Worm (Caenorhabditis elegans) whole organism, young adult: ENCODE data around the gene R13A1.3.

Source experiments
- B0035.1 ChIP-seq: sonication (generic microtip); optimal IDR thresholded peaks from 2 replicates; lab custom pipeline; 2016; ENCODE audit warnings: missing genetic modification characterization, mild to moderate bottlenecking, missing compliant biosample characterization, missing genotype, missing genetic modification reagents
- B0261.1 ChIP-seq: sonication (generic microtip); optimal IDR thresholded peaks from 2 replicates; lab custom pipeline; 2016; ENCODE audit warnings: mild to moderate bottlenecking, missing genetic modification characterization, moderate library complexity, missing compliant biosample characterization
- B0336.3 ChIP-seq: fragments of 200-800 bp; sonication (Bioruptor generic); IDR thresholded peaks from 2 replicates; pipeline ENCODE4 v1.3.6; 2022; ENCODE audit warnings: missing genetic modification characterization, missing compliant biosample characterization
- C06A6.2 ChIP-seq: fragments of 200-800 bp; sonication (Bioruptor generic); conservative IDR thresholded peaks from 2 replicates; pipeline ENCODE4 v1.3.6; 2022; ENCODE audit warnings: missing genetic modification characterization, missing compliant biosample characterization
- F10E7.11 ChIP-seq: sonication (generic microtip); optimal IDR thresholded peaks from 2 replicates; lab custom pipeline; 2017; ENCODE audit warnings: mild to moderate bottlenecking, missing genetic modification characterization, moderate library complexity, missing compliant biosample characterization
- F33H1.4 ChIP-seq: fragments of 200-800 bp; sonication (Bioruptor generic); IDR thresholded peaks from 2 replicates; pipeline ENCODE4 v1.3.6; 2022; ENCODE audit warnings: missing genetic modification reagents, missing genetic modification characterization, missing compliant biosample characterization
- F39B2.1 ChIP-seq: fragments of 200-800 bp; sonication (Bioruptor generic); IDR thresholded peaks from 2 replicates; pipeline ENCODE4 v1.3.6; 2022; ENCODE audit warnings: missing genetic modification reagents, missing genetic modification characterization, missing compliant biosample characterization
- F55B11.4 ChIP-seq: sonication (generic microtip); optimal IDR thresholded peaks from 2 replicates; lab custom pipeline; 2016; ENCODE audit warnings: missing compliant biosample characterization, missing genetic modification characterization, borderline replicate concordance; ENCODE audit not compliant: insufficient read depth
- F57A8.1 ChIP-seq: fragments of 200-800 bp; sonication (Bioruptor generic); optimal IDR thresholded peaks from 2 replicates; lab custom pipeline; 2018; ENCODE audit warnings: mild to moderate bottlenecking, missing genetic modification characterization, moderate library complexity, missing compliant biosample characterization
- F57C9.4 ChIP-seq: sonication (generic microtip); optimal IDR thresholded peaks from 2 replicates; lab custom pipeline; 2017; ENCODE audit warnings: mild to moderate bottlenecking, missing genetic modification characterization, missing compliant biosample characterization
- K11D2.4 ChIP-seq: fragments of 200-800 bp; sonication (Bioruptor generic); IDR thresholded peaks from 2 replicates; pipeline ENCODE4 v1.3.6; 2022; ENCODE audit warnings: missing genetic modification reagents, missing genetic modification characterization, missing compliant biosample characterization
- K12H6.12 ChIP-seq: fragments of 200-800 bp; sonication (Bioruptor generic); optimal IDR thresholded peaks from 2 replicates; lab custom pipeline; 2018; ENCODE audit warnings: mild to moderate bottlenecking, missing genetic modification characterization, missing compliant biosample characterization
- bed-1 ChIP-seq: fragments of 200-800 bp; sonication (Bioruptor generic); IDR thresholded peaks from 2 replicates; pipeline ENCODE4 v1.3.6; 2022; ENCODE audit warnings: missing genetic modification reagents, missing genetic modification characterization, missing compliant biosample characterization
- ccch-3 ChIP-seq: fragments of 200-800 bp; sonication (Bioruptor generic); optimal IDR thresholded peaks from 2 replicates; lab custom pipeline; 2018; ENCODE audit warnings: mild to moderate bottlenecking, missing genetic modification characterization, missing compliant biosample characterization
- ceh-27 ChIP-seq: fragments of 200-800 bp; sonication (Bioruptor generic); optimal IDR thresholded peaks from 2 replicates; lab custom pipeline; 2018; ENCODE audit warnings: mild to moderate bottlenecking, missing genetic modification characterization, moderate library complexity, missing compliant biosample characterization
- ceh-91 ChIP-seq: fragments of 200-800 bp; sonication (Bioruptor generic); IDR thresholded peaks from 2 replicates; pipeline ENCODE4 v1.3.6; 2022; ENCODE audit warnings: missing genetic modification reagents, missing genetic modification characterization, missing compliant biosample characterization
- die-1 ChIP-seq: sonication (generic microtip); optimal IDR thresholded peaks from 2 replicates; lab custom pipeline; 2016; ENCODE audit warnings: missing genotype, mild to moderate bottlenecking, missing genetic modification characterization, missing compliant biosample characterization
- dpff-1 ChIP-seq: sonication (generic microtip); optimal IDR thresholded peaks from 2 replicates; lab custom pipeline; 2017; ENCODE audit warnings: mild to moderate bottlenecking, missing genetic modification characterization, missing compliant biosample characterization
- ekl-4 ChIP-seq: fragments of 200-800 bp; sonication (Bioruptor generic); IDR thresholded peaks from 2 replicates; pipeline ENCODE4 v1.3.6; 2022; ENCODE audit warnings: missing genetic modification reagents, missing genetic modification characterization, missing compliant biosample characterization
- hlh-12 ChIP-seq: sonication (generic microtip); optimal IDR thresholded peaks from 2 replicates; lab custom pipeline; 2016; ENCODE audit warnings: missing genetic modification characterization, missing compliant biosample characterization
- hlh-26 ChIP-seq: fragments of 200-800 bp; sonication (Bioruptor generic); conservative IDR thresholded peaks from 2 replicates; pipeline ENCODE4 v1.3.6; 2022; ENCODE audit warnings: missing genetic modification reagents, missing genetic modification characterization, missing compliant biosample characterization
- hmg-1.2 ChIP-seq: fragments of 200-800 bp; sonication (Bioruptor generic); IDR thresholded peaks from 2 replicates; pipeline ENCODE4 v1.3.6; 2022; ENCODE audit warnings: missing genetic modification reagents, missing genetic modification characterization, missing compliant biosample characterization
- hmg-20 ChIP-seq: fragments of 200-800 bp; sonication (Bioruptor generic); IDR thresholded peaks from 2 replicates; pipeline ENCODE4 v1.3.6; 2022; ENCODE audit warnings: missing genetic modification reagents, missing genetic modification characterization, missing compliant biosample characterization
- hsf-1 ChIP-seq: fragments of 200-800 bp; sonication (Bioruptor generic); IDR thresholded peaks from 2 replicates; pipeline ENCODE4 v1.3.6; 2022; ENCODE audit warnings: missing genetic modification reagents, missing genetic modification characterization, missing compliant biosample characterization
- let-607 ChIP-seq, 2 experiments: fragments of 200-800 bp in 1 of 2; sonication (Bioruptor generic) in 1 of 2; sonication (generic microtip) in 1 of 2; optimal IDR thresholded peaks; 2 replicates each; lab custom pipeline; 2016 to 2018; ENCODE audit warnings: mild to moderate bottlenecking in 2 of 2, missing compliant biosample characterization in 2 of 2, missing genetic modification characterization in 2 of 2, moderate library complexity in 2 of 2, missing genotype in 1 of 2
- lin-26 ChIP-seq: fragments of 200-800 bp; sonication (Bioruptor generic); IDR thresholded peaks from 2 replicates; pipeline ENCODE4 v1.3.6; 2022; ENCODE audit warnings: missing genetic modification reagents, missing genetic modification characterization, missing compliant biosample characterization
- mcd-1 ChIP-seq: fragments of 200-800 bp; sonication (Bioruptor generic); IDR thresholded peaks from 2 replicates; pipeline ENCODE4 v1.3.6; 2022; ENCODE audit warnings: missing genetic modification reagents, missing genetic modification characterization, missing compliant biosample characterization
- nfyb-1 ChIP-seq: fragments of 200-800 bp; sonication (Bioruptor generic); IDR thresholded peaks from 2 replicates; pipeline ENCODE4 v1.3.6; 2022; ENCODE audit warnings: missing genetic modification reagents, missing genetic modification characterization, missing compliant biosample characterization
- nhr-179 ChIP-seq: sonication (generic microtip); optimal IDR thresholded peaks from 2 replicates; lab custom pipeline; 2016; ENCODE audit warnings: mild to moderate bottlenecking, missing genetic modification characterization, missing compliant biosample characterization
- nhr-27 ChIP-seq: fragments of 200-800 bp; sonication (Bioruptor generic); optimal IDR thresholded peaks from 2 replicates; lab custom pipeline; 2018; ENCODE audit warnings: mild to moderate bottlenecking, missing genetic modification characterization, moderate library complexity, missing compliant biosample characterization
- pbrm-1 ChIP-seq: fragments of 200-800 bp; sonication (Bioruptor generic); IDR thresholded peaks from 2 replicates; pipeline ENCODE4 v1.3.6; 2022; ENCODE audit warnings: missing genetic modification reagents, missing genetic modification characterization, missing compliant biosample characterization
- pha-4 ChIP-seq: fragments of 150-350 bp; sonication (generic microtip); optimal IDR thresholded peaks from 2 replicates; lab custom pipeline; 2014; ENCODE audit warnings: missing biosample characterization, missing genetic modification reagents, missing genetic modification characterization
- unc-130 ChIP-seq: sonication (generic microtip); optimal IDR thresholded peaks from 2 replicates; lab custom pipeline; 2016; ENCODE audit warnings: missing genetic modification reagents, missing genetic modification characterization, missing compliant biosample characterization
- ztf-18 ChIP-seq: sonication (generic microtip); optimal IDR thresholded peaks from 2 replicates; lab custom pipeline; 2016; ENCODE audit warnings: missing genotype, mild to moderate bottlenecking, missing genetic modification characterization, missing compliant biosample characterization
- ztf-25 ChIP-seq: fragments of 200-800 bp; sonication (Bioruptor generic); IDR thresholded peaks from 2 replicates; pipeline ENCODE4 v1.3.6; 2022; ENCODE audit warnings: missing genetic modification reagents, missing genetic modification characterization, missing compliant biosample characterization

Gene R13A1.3

ce11 chrIV:7166553-7166952 is 37.2 kb upstream of the R13A1.3 start, which contains the start of gene C42D4.18:
Gene C42D4.18, plus strand, starts transcription at chrIV:7166783.
- TF ChIP-seq pha-4 (no peak), hmg-1.2 (peak; percentile 90)
- TF ChIP-seq, all 124 proteins: peak for 1

ce11 chrIV:7167983-7168760 is 35.6 kb upstream of the R13A1.3 start, which contains the start of gene skr-16:
Gene skr-16, plus strand, starts transcription at chrIV:7168710.
- no peak for TF ChIP-seq K12H6.12 (tag; lab: Kevin White, UChicago)
- TF ChIP-seq B0336.3 (GFP tag; lab: Robert Waterston, UW), result no peak
- TF ChIP-seq F57C9.4 (tag; lab: Kevin White, UChicago), result no peak
- no peak for TF ChIP-seq ztf-25 (GFP tag; lab: Robert Waterston, UW)
- no peak for TF ChIP-seq F55B11.4 (tag; lab: Kevin White, UChicago)
- TF ChIP-seq nhr-179 (tag; lab: Kevin White, UChicago), result no peak
- TF ChIP-seq nfyb-1 (GFP tag; lab: Robert Waterston, UW), result no peak
- no peak for TF ChIP-seq hlh-12 (tag; lab: Kevin White, UChicago)
- TF ChIP-seq let-607 (tag; optimal IDR thresholded peaks at IDR 0.05; lab: Kevin White, UChicago), result no peak
- no peak for TF ChIP-seq dpff-1 (tag; lab: Kevin White, UChicago)
- TF ChIP-seq C06A6.2 (GFP tag; lab: Robert Waterston, UW), result no peak
- TF ChIP-seq ekl-4 (GFP tag; lab: Robert Waterston, UW), result no peak
- no peak for TF ChIP-seq lin-26 (GFP tag; lab: Robert Waterston, UW)
- no peak for TF ChIP-seq hsf-1
- no peak for TF ChIP-seq ztf-18 (tag; lab: Kevin White, UChicago)
- no peak for TF ChIP-seq ceh-27
- no peak for TF ChIP-seq ccch-3

ce11 chrIV:7171222-7171621 is 32.6 kb upstream of the R13A1.3 start, which contains the start of gene str-220:
Gene str-220, minus strand, starts transcription at chrIV:7171322.
- no peak for TF ChIP-seq mcd-1 (GFP tag; lab: Robert Waterston, UW)
- no peak for TF ChIP-seq nhr-27 (tag; lab: Kevin White, UChicago)
- no peak for TF ChIP-seq K11D2.4 (GFP tag; lab: Robert Waterston, UW)
- no peak for TF ChIP-seq F33H1.4 (GFP tag; lab: Robert Waterston, UW)
- no peak for TF ChIP-seq unc-130 (GFP tag; lab: Kevin White, UChicago)

ce11 chrIV:7173489-7173888 is 30.3 kb upstream of the R13A1.3 start, which contains the start of gene str-1:
Gene str-1, plus strand, starts transcription at chrIV:7173789.
- no peak for TF ChIP-seq bed-1 (GFP tag; lab: Robert Waterston, UW)
- TF ChIP-seq hmg-20 (GFP tag; lab: Robert Waterston, UW), result no peak
- TF ChIP-seq hlh-12 (tag; lab: Kevin White, UChicago), result no peak
- TF ChIP-seq B0336.3 (GFP tag; lab: Robert Waterston, UW), result no peak
- TF ChIP-seq B0035.1, result no peak
- no peak for TF ChIP-seq die-1 (tag; lab: Kevin White, UChicago)
- no peak for TF ChIP-seq F10E7.11
- no peak for TF ChIP-seq F39B2.1 (GFP tag; lab: Robert Waterston, UW)
- TF ChIP-seq F57A8.1 (GFP tag; lab: Kevin White, UChicago), result no peak
- TF ChIP-seq ceh-91 (GFP tag; lab: Robert Waterston, UW), result no peak
- TF ChIP-seq ceh-27, result no peak
- TF ChIP-seq hlh-26, result no peak
- no peak for TF ChIP-seq unc-130 (GFP tag; lab: Kevin White, UChicago)
- no peak for TF ChIP-seq pbrm-1 (GFP tag; lab: Robert Waterston, UW)
- TF ChIP-seq B0261.1 (tag; lab: Kevin White, UChicago), result no peak
- TF ChIP-seq, all 124 proteins: peak for 0
